Worm (Caenorhabditis elegans): Measurements from ENCODE around the gene F46B3.1.

- TF ChIP-seq W03F9.2 (tag; optimal IDR thresholded peaks at IDR 0.05) (no peak), him-1 (tag; optimal IDR thresholded peaks at IDR 0.05) (no peak)
Measured at ce11 chrV:20626043-20626761, 29.2 kb upstream of the F46B3.1 start, which contains the start of the genes F46B3.9 and srz-18.
